Fruit fly (Drosophila melanogaster) whole organism, embryonic: Measurements from ENCODE around the gene blot.

Experiments
- Adf1 ChIP-seq: fragments of 200-800 bp; sonication (Bioruptor generic); IDR thresholded peaks from 2 replicates; pipeline ENCODE4 v1.3.6; 2022; ENCODE audit warnings: missing biosample characterization, missing genetic modification characterization
- Atf6 ChIP-seq: fragments of 200-800 bp; sonication (Bioruptor generic); IDR thresholded peaks from 2 replicates; pipeline ENCODE4 v1.3.6; 2022; ENCODE audit warnings: missing biosample characterization, missing genetic modification characterization
- Awh ChIP-seq: fragments of 200-800 bp; sonication (Bioruptor generic); IDR thresholded peaks from 2 replicates; pipeline ENCODE4, ENCODE4 v1.3.6; 2022; ENCODE audit warnings: missing biosample characterization, missing genetic modification characterization
- BtbVII ChIP-seq: fragments of 200-800 bp; sonication (Bioruptor generic); optimal IDR thresholded peaks from 3 replicates; lab custom pipeline; 2017; ENCODE audit warnings: missing biosample characterization, mild to moderate bottlenecking, missing genetic modification characterization
- Bteb2 ChIP-seq: fragments of 200-800 bp; sonication (Bioruptor generic); optimal IDR thresholded peaks from 2 replicates; lab custom pipeline; 2016; ENCODE audit warnings: missing biosample characterization, missing genetic modification characterization
- C15 ChIP-seq: fragments of 200-800 bp; sonication (Bioruptor generic); IDR thresholded peaks from 3 replicates; pipeline ENCODE4 v1.3.6; 2022; ENCODE audit warnings: missing biosample characterization, missing genetic modification characterization
- CG10147 ChIP-seq: fragments of 200-800 bp; sonication (Bioruptor generic); optimal IDR thresholded peaks from 2 replicates; lab custom pipeline; 2019; ENCODE audit warnings: missing biosample characterization, mild to moderate bottlenecking, missing genetic modification characterization, moderate library complexity
- CG12299 ChIP-seq: fragments of 200-800 bp; sonication (Bioruptor generic); optimal IDR thresholded peaks from 2 replicates; lab custom pipeline; 2018; ENCODE audit warnings: missing biosample characterization, mild to moderate bottlenecking, missing genetic modification characterization
- CG13123 ChIP-seq: fragments of 200-800 bp; sonication (Bioruptor generic); optimal IDR thresholded peaks from 2 replicates; lab custom pipeline; 2016; ENCODE audit warnings: missing biosample characterization, missing genetic modification characterization
- CG13287 ChIP-seq: fragments of 200-800 bp; sonication (Bioruptor generic); IDR thresholded peaks from 2 replicates; pipeline ENCODE4 v1.3.6; 2022; ENCODE audit warnings: missing biosample characterization, missing genetic modification characterization; ENCODE audit not compliant: partially characterized antibody
- CG14710 ChIP-seq: fragments of 200-800 bp; sonication (Bioruptor generic); optimal IDR thresholded peaks from 3 replicates; lab custom pipeline; 2019; ENCODE audit warnings: missing biosample characterization, mild to moderate bottlenecking, missing genetic modification characterization, moderate library complexity
- CG15073 ChIP-seq: fragments of 200-800 bp; sonication (Bioruptor generic); optimal IDR thresholded peaks from 2 replicates; lab custom pipeline; 2016; ENCODE audit warnings: missing biosample characterization, missing genetic modification characterization
- CG16779 ChIP-seq: fragments of 200-800 bp; sonication (Bioruptor generic); IDR thresholded peaks from 2 replicates; pipeline ENCODE4 v1.3.6; 2022; ENCODE audit warnings: missing biosample characterization, missing genetic modification characterization
- CG1792 ChIP-seq: fragments of 200-800 bp; sonication (Bioruptor generic); optimal IDR thresholded peaks from 2 replicates; lab custom pipeline; 2016; ENCODE audit warnings: missing biosample characterization, missing genetic modification characterization
- CG5953 ChIP-seq: fragments of 200-800 bp; sonication (Bioruptor generic); IDR thresholded peaks from 2 replicates; pipeline ENCODE4 v1.3.6; 2022; ENCODE audit warnings: missing biosample characterization, missing genetic modification characterization
- CG6175 ChIP-seq: fragments of 200-800 bp; sonication (Bioruptor generic); IDR thresholded peaks from 3 replicates; pipeline ENCODE4 v1.3.6; 2022; ENCODE audit warnings: missing biosample characterization, missing genetic modification characterization
- CG6813 ChIP-seq: fragments of 200-800 bp; sonication (Bioruptor generic); optimal IDR thresholded peaks from 2 replicates; lab custom pipeline; 2017; ENCODE audit warnings: missing biosample characterization, missing genetic modification characterization, mild to moderate bottlenecking, moderate library complexity, missing genetic modification reagents
- CG8944 ChIP-seq: fragments of 200-800 bp; sonication (Bioruptor generic); optimal IDR thresholded peaks from 3 replicates; lab custom pipeline; 2016; ENCODE audit warnings: missing biosample characterization, missing genetic modification characterization
- CoRest ChIP-seq: fragments of 200-800 bp; sonication (Bioruptor generic); optimal IDR thresholded peaks from 3 replicates; lab custom pipeline; 2018; ENCODE audit warnings: missing biosample characterization, mild to moderate bottlenecking, missing genetic modification characterization, moderate library complexity
- D ChIP-seq, 2 experiments: fragments of 200-800 bp in 1 of 2; fragments of >200 bp in 1 of 2; sonication (Bioruptor generic) in 1 of 2; optimal IDR thresholded peaks; 2 replicates in 1 of 2; 3 replicates in 1 of 2; lab custom pipeline; 2017; ENCODE audit warnings: mild to moderate bottlenecking in 1 of 2, missing biosample characterization in 1 of 2, missing genetic modification characterization in 1 of 2, missing genetic modification reagents in 1 of 2
- Deaf1 ChIP-seq: fragments of 200-800 bp; optimal IDR thresholded peaks from 3 replicates; lab custom pipeline; 2019; ENCODE audit warnings: missing biosample characterization, mild to moderate bottlenecking, missing genetic modification characterization, moderate library complexity
- Dfd ChIP-seq, 2 experiments: fragments of >200 bp; optimal IDR thresholded peaks; 2 replicates each; lab custom pipeline; 2017; ENCODE audit warnings: missing biosample characterization in 2 of 2, missing genetic modification characterization in 2 of 2
- Elba2 ChIP-seq: fragments of 200-800 bp; sonication (Bioruptor generic); optimal IDR thresholded peaks from 3 replicates; lab custom pipeline; 2016; ENCODE audit warnings: missing biosample characterization, missing genetic modification characterization
- Gug ChIP-seq: fragments of 200-800 bp; sonication (Bioruptor generic); IDR thresholded peaks from 4 replicates; pipeline ENCODE4 v1.3.6; 2022; ENCODE audit warnings: missing biosample characterization, missing genetic modification characterization
- HHEX ChIP-seq: fragments of 200-800 bp; sonication (Bioruptor generic); optimal IDR thresholded peaks from 3 replicates; lab custom pipeline; 2017; ENCODE audit warnings: missing biosample characterization, mild to moderate bottlenecking, missing genetic modification characterization, missing genetic modification reagents
- Hand ChIP-seq: fragments of 200-800 bp; sonication (Bioruptor generic); optimal IDR thresholded peaks from 2 replicates; lab custom pipeline; 2017; ENCODE audit warnings: mild to moderate bottlenecking, missing biosample characterization, missing genetic modification reagents, missing genetic modification characterization
- Hey ChIP-seq: fragments of 200-800 bp; sonication (Bioruptor generic); optimal IDR thresholded peaks from 3 replicates; lab custom pipeline; 2018; ENCODE audit warnings: missing biosample characterization, mild to moderate bottlenecking, missing genetic modification characterization
- HmgD ChIP-seq: fragments of 200-800 bp; sonication (Bioruptor generic); optimal IDR thresholded peaks from 3 replicates; lab custom pipeline; 2016; ENCODE audit warnings: missing biosample characterization, missing genetic modification characterization
- Med ChIP-seq: fragments of 200-800 bp; sonication (Bioruptor generic); peaks from one replicate; lab custom pipeline; 2016; ENCODE audit warnings: missing biosample characterization, missing genetic modification characterization, mild to moderate bottlenecking, inconsistent platforms, moderate library complexity
- Meics ChIP-seq: fragments of 200-800 bp; sonication (Bioruptor generic); optimal IDR thresholded peaks from 2 replicates; lab custom pipeline; 2017; ENCODE audit warnings: missing biosample characterization, mild to moderate bottlenecking, missing genetic modification characterization
- Rfx ChIP-seq: fragments of 200-800 bp; sonication (Bioruptor generic); IDR thresholded peaks from 2 replicates; pipeline ENCODE4 v1.3.6; 2022; ENCODE audit warnings: missing biosample characterization, missing genetic modification characterization
- Scr ChIP-seq: fragments of 200-800 bp; sonication (Bioruptor generic); IDR thresholded peaks from 2 replicates; pipeline ENCODE4 v1.3.6; 2022; ENCODE audit warnings: missing biosample characterization, missing genetic modification characterization; ENCODE audit not compliant: partially characterized antibody
- Taf1 ChIP-seq: fragments of 200-800 bp; sonication (Bioruptor generic); IDR thresholded peaks from 2 replicates; pipeline ENCODE4 v1.3.6; 2022; ENCODE audit warnings: missing biosample characterization, missing genetic modification characterization
- aop ChIP-seq: fragments of 200-800 bp; sonication (Bioruptor generic); IDR thresholded peaks from 2 replicates; pipeline ENCODE4 v1.3.6; 2022; ENCODE audit warnings: missing biosample characterization, missing genetic modification characterization
- ato ChIP-seq: fragments of 200-800 bp; sonication (Bioruptor generic); IDR thresholded peaks from 2 replicates; pipeline ENCODE4 v1.3.6; 2022; ENCODE audit warnings: missing biosample characterization, missing genetic modification characterization; ENCODE audit not compliant: partially characterized antibody
- cad ChIP-seq: fragments of >200 bp; optimal IDR thresholded peaks from 2 replicates; lab custom pipeline; 2017; ENCODE audit warnings: missing biosample characterization, missing genetic modification characterization
- emc ChIP-seq: fragments of 200-800 bp; sonication (Bioruptor generic); optimal IDR thresholded peaks from 2 replicates; lab custom pipeline; 2016; ENCODE audit warnings: missing biosample characterization, missing genetic modification characterization
- hkb ChIP-seq, 2 experiments: fragments of 200-800 bp in 1 of 2; fragments of >200 bp in 1 of 2; sonication (Bioruptor generic) in 1 of 2; IDR thresholded peaks in 1 of 2; optimal IDR thresholded peaks in 1 of 2; 2 replicates each; pipeline versions ENCODE4 v1.3.6 to Lab custom; 2017 to 2022; ENCODE audit warnings: missing biosample characterization in 1 of 2, missing genetic modification characterization in 1 of 2
- kah ChIP-seq: fragments of 200-800 bp; sonication (Bioruptor generic); optimal IDR thresholded peaks from 2 replicates; lab custom pipeline; 2018; ENCODE audit warnings: missing biosample characterization, mild to moderate bottlenecking, missing genetic modification characterization
- kni ChIP-seq: fragments of 200-800 bp; sonication (Bioruptor generic); optimal IDR thresholded peaks from 3 replicates; lab custom pipeline; 2017; ENCODE audit warnings: mild to moderate bottlenecking, missing biosample characterization, missing genetic modification reagents, missing genetic modification characterization
- lola ChIP-seq, 3 experiments: fragments of >200 bp in 2 of 3; fragments of 200-800 bp in 1 of 3; sonication (Bioruptor generic) in 1 of 3; optimal IDR thresholded peaks; 2 replicates each; lab custom pipeline; 2017 to 2019; ENCODE audit warnings: missing biosample characterization in 3 of 3, missing genetic modification characterization in 3 of 3, mild to moderate bottlenecking in 1 of 3, moderate library complexity in 1 of 3
- pan ChIP-seq, 4 experiments: fragments of >200 bp in 3 of 4; fragments of 200-800 bp in 1 of 4; sonication (Bioruptor generic) in 1 of 4; optimal IDR thresholded peaks in 3 of 4; IDR thresholded peaks in 1 of 4; 2 replicates each; pipeline versions ENCODE4 v1.3.6 to Lab custom; 2017 to 2022; ENCODE audit warnings: missing biosample characterization in 2 of 4, missing genetic modification characterization in 2 of 4, mixed read lengths in 1 of 4
- psq ChIP-seq: fragments of 200-800 bp; sonication (Bioruptor generic); optimal IDR thresholded peaks from 2 replicates; lab custom pipeline; 2017; ENCODE audit warnings: missing biosample characterization, missing genetic modification characterization
- slbo ChIP-seq: fragments of 200-800 bp; sonication (Bioruptor generic); IDR thresholded peaks from 2 replicates; pipeline ENCODE4 v1.3.6; 2022; ENCODE audit warnings: missing biosample characterization, missing genetic modification characterization
- sqz ChIP-seq: fragments of 200-800 bp; sonication (Bioruptor generic); optimal IDR thresholded peaks from 3 replicates; lab custom pipeline; 2018; ENCODE audit warnings: missing biosample characterization, mild to moderate bottlenecking, missing genetic modification characterization
- tio ChIP-seq: fragments of 200-800 bp; sonication (Bioruptor generic); optimal IDR thresholded peaks from 2 replicates; lab custom pipeline; 2017; ENCODE audit warnings: missing biosample characterization, missing genetic modification characterization, inconsistent platforms
- tna ChIP-seq: fragments of 200-800 bp; sonication (Bioruptor generic); IDR thresholded peaks from 2 replicates; pipeline ENCODE4 v1.3.6; 2022; ENCODE audit warnings: missing biosample characterization, missing genetic modification characterization; ENCODE audit not compliant: partially characterized antibody
- vvl ChIP-seq: fragments of 200-800 bp; sonication (Bioruptor generic); IDR thresholded peaks from 2 replicates; pipeline ENCODE4 v1.3.6; 2022; ENCODE audit warnings: missing biosample characterization, missing genetic modification characterization

blot gene

dm6 chr3L:17379311-17379710 lies 42.0 kb downstream of the blot start, which contains the start of gene Cad74A (continued):
- no peak for TF ChIP-seq cad (GFP tag; lab: Kevin White, UChicago)
- peak; percentile 18; the same call in 1 of the 2 replicates for TF ChIP-seq Scr (GFP tag; lab: Robert Waterston, UW)
- peak; percentile 24; the same call in 1 of the 2 replicates for TF ChIP-seq Adf1 (GFP tag; lab: Robert Waterston, UW)
- peak; percentile 57 for TF ChIP-seq CG13287 (GFP tag; lab: Robert Waterston, UW)
- TF ChIP-seq CG5953 (GFP tag; lab: Robert Waterston, UW), result no peak
- TF ChIP-seq Elba2, result no peak
- TF ChIP-seq CG6813 (GFP tag; lab: Kevin White, UChicago), result no peak
- 0 out of 3 replicates have a peak, but pooled peaks have one; percentile 44 for TF ChIP-seq CG6175
- no peak for TF ChIP-seq CG12299 (tag; lab: Kevin White, UChicago)
- TF ChIP-seq Rfx (GFP tag; lab: Robert Waterston, UW), result 0 out of 2 replicates have a peak, but pooled peaks have one; percentile 19
- TF ChIP-seq Gug (GFP tag; lab: Robert Waterston, UW), result no peak
- TF ChIP-seq tna (GFP tag; lab: Robert Waterston, UW), result 0 out of 2 replicates have a peak, but pooled peaks have one; percentile 47
- TF ChIP-seq slbo (GFP tag; lab: Robert Waterston, UW), result no peak
- TF ChIP-seq tio, result no peak
- no peak for TF ChIP-seq pan (optimal IDR thresholded peaks at IDR 0.05; lab: Kevin White, UChicago)
- TF ChIP-seq pan (GFP tag; optimal IDR thresholded peaks at IDR 0.05 in 1 of 2, IDR thresholded peaks at IDR 0.05 in 1 of 2), result peak in 1 of 2 experiments; percentile 15
- TF ChIP-seq CG10147, result no peak
- TF ChIP-seq kni, result peak; percentile 63
- no peak for TF ChIP-seq CG8944 (GFP tag; lab: Kevin White, UChicago)
- no peak for TF ChIP-seq Meics (GFP tag; lab: Kevin White, UChicago)
- TF ChIP-seq CG16779 (GFP tag; lab: Robert Waterston, UW), result 0 out of 2 replicates have a peak, but pooled peaks have one; percentile 31
- TF ChIP-seq Med (GFP tag; lab: Kevin White, UChicago), result no peak
- no peak for TF ChIP-seq HmgD (GFP tag; lab: Kevin White, UChicago)
- no peak for TF ChIP-seq Bteb2 (GFP tag; lab: Kevin White, UChicago)
- TF ChIP-seq psq (GFP tag; lab: Kevin White, UChicago), result peak; percentile 17
- no peak for TF ChIP-seq Atf6 (GFP tag; lab: Robert Waterston, UW)
- 0 out of 2 replicates have a peak, but pooled peaks have one; percentile 7 for TF ChIP-seq Awh (GFP tag; lab: Robert Waterston, UW)
- TF ChIP-seq emc, result no peak
- TF ChIP-seq ato, result peak; percentile 49; the same call in 1 of the 2 replicates
- TF ChIP-seq Hand (GFP tag; lab: Kevin White, UChicago), result no peak
- TF ChIP-seq CG15073, result peak; percentile 22
- TF ChIP-seq sqz (GFP tag; lab: Kevin White, UChicago), result no peak
- no peak for TF ChIP-seq CG1792 (GFP tag; lab: Kevin White, UChicago)
- no peak for TF ChIP-seq CoRest (tag; lab: Kevin White, UChicago)
- 0 out of 2 replicates have a peak, but pooled peaks have one; percentile 2 for TF ChIP-seq aop
- TF ChIP-seq CG14710 (tag; lab: Kevin White, UChicago), result no peak
- TF ChIP-seq HHEX, result no peak
- no peak for TF ChIP-seq Hey (tag; lab: Kevin White, UChicago)
- TF ChIP-seq kah (GFP tag; lab: Kevin White, UChicago), result no peak
- no peak for TF ChIP-seq lola (GFP tag; optimal IDR thresholded peaks at IDR 0.05; lab: Kevin White, UChicago)
- no peak for TF ChIP-seq CG13123 (GFP tag; lab: Kevin White, UChicago)
- TF ChIP-seq vvl (GFP tag; lab: Robert Waterston, UW), result peak; percentile 60; the same call in 1 of the 2 replicates
- TF ChIP-seq Deaf1 (tag; lab: Kevin White, UChicago), result peak; percentile 62
- TF ChIP-seq D (optimal IDR thresholded peaks at IDR 0.05; lab: Kevin White, UChicago), result peak; percentile 44
- TF ChIP-seq D (GFP tag; optimal IDR thresholded peaks at IDR 0.05; lab: Kevin White, UChicago), result no peak
- no peak for TF ChIP-seq hkb (optimal IDR thresholded peaks at IDR 0.05; lab: Kevin White, UChicago)
- 0 out of 2 replicates have a peak, but pooled peaks have one; percentile 10 for TF ChIP-seq hkb (GFP tag; IDR thresholded peaks at IDR 0.05; lab: Robert Waterston, UW)
- TF ChIP-seq Dfd (GFP tag; optimal IDR thresholded peaks at IDR 0.05; lab: Kevin White, UChicago), result no peak
- no peak for TF ChIP-seq C15
- no peak for TF ChIP-seq Taf1
- TF ChIP-seq BtbVII, result no peak
